Worm (Caenorhabditis elegans): ENCODE measurements around the gene idpp-12.
"Not testable (repeated sequence)": the region's sequence is repeated elsewhere in the genome, so short reads cannot be mapped to it uniquely, and the experiment has no call there.

idpp-12 gene

DNA sequence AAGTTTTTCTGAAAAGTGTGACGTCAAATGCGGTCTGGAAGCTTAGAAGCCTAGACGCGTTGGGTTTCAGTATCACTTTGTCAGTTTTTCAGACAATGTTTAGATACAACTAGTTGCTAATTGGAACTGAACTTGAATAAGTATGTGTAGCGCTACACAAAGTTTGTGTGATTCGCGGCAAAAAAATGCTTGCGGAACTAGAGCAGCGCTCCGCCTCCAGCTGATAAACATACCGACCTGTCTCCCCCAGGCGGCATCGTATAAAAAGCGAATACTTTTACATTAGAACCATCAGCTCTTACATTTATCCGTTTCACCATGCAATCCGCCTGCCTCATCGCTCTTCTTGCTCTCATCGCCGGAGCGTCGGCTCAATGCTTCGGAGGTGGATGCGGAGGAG lies at the start of gene idpp-12:
idpp-12 (plus strand) TSS at position 301 of the 400 bp plus-strand sequence.
- not testable (repeated sequence) for TF ChIP-seq lsy-12 (tag; optimal IDR thresholded peaks at IDR 0.05); jun-1 (tag; optimal IDR thresholded peaks at IDR 0.05); nhr-43 (tag; optimal IDR thresholded peaks at IDR 0.05; ENCODE audit: poor library complexity, severe bottlenecking)

DNA sequence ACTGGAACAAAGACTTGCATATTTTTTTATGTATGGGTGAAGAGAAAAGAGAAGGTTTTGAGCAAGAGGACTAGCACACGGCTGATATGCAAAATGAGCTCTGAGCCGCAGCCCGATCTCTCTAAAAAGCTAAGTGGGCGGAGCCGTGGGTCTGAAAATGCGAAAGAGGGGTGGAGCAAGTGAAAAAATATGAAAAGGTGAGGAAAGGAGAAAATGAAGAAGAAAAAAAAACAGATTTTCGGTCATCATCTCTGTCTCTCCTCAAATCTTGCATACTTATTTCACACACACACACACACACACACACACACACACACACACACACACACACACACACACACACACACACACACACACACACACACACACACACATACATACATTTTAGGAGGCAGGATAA lies 49.3 kb upstream of the idpp-12 start, which contains the start of gene dmd-9:
dmd-9 (minus strand) TSS at position 101 of the 400 bp plus-strand sequence.
- TF ChIP-seq elt-2 (tag; optimal IDR thresholded peaks at IDR 0.05) (no peak), nhr-43 (tag; optimal IDR thresholded peaks at IDR 0.05; ENCODE audit: poor library complexity, severe bottlenecking) (no peak)

DNA sequence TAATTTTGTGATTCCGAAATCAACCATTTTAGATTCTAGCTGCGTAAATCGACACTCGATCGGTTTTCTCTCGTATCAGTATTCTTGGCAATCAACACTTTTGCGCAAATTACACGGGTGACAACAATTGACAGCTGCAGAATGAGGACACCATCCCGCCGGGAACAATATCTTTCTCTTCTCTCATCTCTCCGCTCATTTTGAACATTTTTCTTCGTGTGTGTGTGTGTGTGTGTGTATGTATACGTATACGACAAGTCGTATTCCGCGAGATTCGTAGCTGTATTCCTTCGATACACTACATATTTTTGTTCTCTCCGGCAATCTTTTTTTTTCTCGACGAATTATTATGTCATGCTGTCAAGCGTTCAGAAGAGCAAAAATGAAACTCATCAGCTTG lies 46.9 kb upstream of the idpp-12 start:
- no peak for TF ChIP-seq ztf-11 (tag; optimal IDR thresholded peaks at IDR 0.05)
- peak; percentile 16 for TF ChIP-seq nhr-23 (tag; optimal IDR thresholded peaks at IDR 0.05)
- no peak for TF ChIP-seq eor-1 (tag; optimal IDR thresholded peaks at IDR 0.05)
- TF ChIP-seq nhr-237 (tag; optimal IDR thresholded peaks at IDR 0.05), result no peak

DNA sequence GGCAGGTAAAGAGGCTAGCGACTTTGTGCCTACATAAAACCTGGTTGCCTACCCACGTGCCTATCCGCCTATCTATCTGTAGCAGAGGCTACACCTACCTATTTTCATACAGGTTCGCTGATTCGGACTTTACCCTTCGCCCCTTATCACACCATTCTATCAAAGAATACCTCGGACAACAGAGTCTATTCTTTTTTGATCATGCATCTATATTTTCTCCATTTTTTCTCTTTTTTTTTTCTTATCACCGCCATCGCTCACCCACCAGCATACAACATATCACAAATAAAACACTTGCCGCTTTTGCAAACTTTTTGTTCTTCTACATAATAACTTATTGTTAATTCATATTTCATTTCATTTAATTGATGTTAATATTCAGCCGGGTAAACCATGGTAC lies 45.3 kb upstream of the idpp-12 start, which contains the start of gene T26C12.1:
T26C12.1 (plus strand) TSS at position 383 of the 400 bp plus-strand sequence.
- TF ChIP-seq unc-62 (GFP tag; optimal IDR thresholded peaks at IDR 0.05), result no peak
- TF ChIP-seq elt-2 (tag; optimal IDR thresholded peaks at IDR 0.05), result peak; percentile 78
- peak; percentile 76 for TF ChIP-seq pqm-1 (tag; optimal IDR thresholded peaks at IDR 0.05)

DNA sequence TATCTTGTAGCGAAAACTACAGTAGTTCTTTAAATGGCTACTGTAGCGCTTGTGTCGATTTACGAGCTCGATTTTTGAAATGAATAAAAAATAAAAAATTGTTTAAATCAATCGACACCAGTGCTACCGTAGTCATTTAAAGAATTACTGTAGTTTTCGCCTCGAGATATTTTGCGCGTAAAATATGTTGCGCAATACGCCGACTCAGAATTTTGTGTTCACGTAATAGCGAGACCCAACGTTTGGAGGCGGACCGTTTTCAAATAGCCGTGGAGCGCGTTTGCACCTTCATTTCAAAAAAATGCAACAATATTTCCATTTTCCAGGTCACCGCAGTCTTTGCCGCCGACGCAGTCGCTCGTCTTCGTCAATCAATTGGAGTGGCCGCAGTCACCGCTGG lies 43.6 kb upstream of the idpp-12 start:
- no peak for TF ChIP-seq elt-1 (tag; optimal IDR thresholded peaks at IDR 0.05)
- no peak for TF ChIP-seq lsy-12 (tag; optimal IDR thresholded peaks at IDR 0.05)
- no peak for TF ChIP-seq nhr-23 (tag; optimal IDR thresholded peaks at IDR 0.05)
- TF ChIP-seq nhr-76 (tag; optimal IDR thresholded peaks at IDR 0.05), result no peak
- no peak for TF ChIP-seq ztf-4 (tag; optimal IDR thresholded peaks at IDR 0.05)
- no peak for TF ChIP-seq unc-62 (GFP tag; optimal IDR thresholded peaks at IDR 0.05)
- TF ChIP-seq egl-5 (tag; optimal IDR thresholded peaks at IDR 0.05), result no peak
- no peak for TF ChIP-seq eor-1 (tag; optimal IDR thresholded peaks at IDR 0.05)
- no peak for TF ChIP-seq zag-1 (tag; optimal IDR thresholded peaks at IDR 0.05)
- TF ChIP-seq fkh-2 (tag; optimal IDR thresholded peaks at IDR 0.05), result no peak
- no peak for TF ChIP-seq lin-15B (tag; optimal IDR thresholded peaks at IDR 0.05)
- no peak for TF ChIP-seq fkh-10 (GFP tag; optimal IDR thresholded peaks at IDR 0.05)
- TF ChIP-seq ZK546.5 (tag; optimal IDR thresholded peaks at IDR 0.05), result no peak
- no peak for TF ChIP-seq mml-1 (tag; optimal IDR thresholded peaks at IDR 0.05)
- TF ChIP-seq ceh-28 (tag; optimal IDR thresholded peaks at IDR 0.05), result no peak
- no peak for TF ChIP-seq sea-2 (GFP tag; optimal IDR thresholded peaks at IDR 0.05)

DNA sequence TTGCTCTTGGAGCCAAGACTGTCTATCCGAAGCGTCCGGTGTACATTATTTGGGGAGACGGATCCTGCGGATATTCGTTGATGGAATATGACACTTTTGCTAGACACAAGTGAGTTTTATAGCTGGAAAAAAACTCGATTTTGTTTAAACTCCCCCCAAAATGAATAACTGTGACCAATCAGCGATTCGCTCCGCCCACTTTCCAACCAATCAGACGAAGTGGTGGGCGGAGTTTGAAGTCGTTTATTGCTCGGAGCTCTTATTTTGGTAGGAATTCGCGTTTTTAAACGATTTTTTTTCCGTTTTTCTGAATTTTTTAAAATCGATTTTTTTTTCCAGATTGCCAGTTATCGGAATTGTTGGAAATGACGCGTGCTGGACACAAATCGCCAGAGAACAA lies 42.0 kb upstream of the idpp-12 start:
- TF ChIP-seq nfya-1 (tag; optimal IDR thresholded peaks at IDR 0.05; ENCODE audit: insufficient read depth), result peak; percentile 93
- TF ChIP-seq ceh-16 (tag; optimal IDR thresholded peaks at IDR 0.05), result no peak

DNA sequence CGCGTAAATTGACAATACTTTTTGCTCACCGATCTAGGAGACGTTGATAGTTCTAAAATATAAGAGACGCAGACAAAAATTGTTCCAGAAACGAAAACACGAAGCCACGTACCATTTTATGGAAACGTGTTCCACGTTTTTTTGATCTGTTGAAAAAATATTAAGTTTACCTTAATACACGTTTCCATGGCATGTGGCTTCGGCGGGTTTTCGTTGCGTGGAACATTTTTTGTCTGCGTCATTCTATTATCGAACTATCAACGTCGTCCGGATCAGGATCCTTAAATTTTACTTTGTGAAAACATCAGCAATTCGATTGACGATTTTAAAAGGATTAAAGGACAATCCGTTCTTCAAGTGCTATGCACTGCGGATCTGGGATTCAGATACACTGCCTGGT lies 38.1 kb upstream of the idpp-12 start, which contains the start of gene T26C12.2:
T26C12.2 (minus strand) TSS at position 101 of the 400 bp plus-strand sequence.
- TF ChIP-seq ceh-28 (tag; optimal IDR thresholded peaks at IDR 0.05), result no peak
- no peak for TF ChIP-seq fkh-10 (GFP tag; optimal IDR thresholded peaks at IDR 0.05)
- TF ChIP-seq ZK546.5 (tag; optimal IDR thresholded peaks at IDR 0.05), result no peak
- TF ChIP-seq ztf-11 (tag; optimal IDR thresholded peaks at IDR 0.05), result no peak
- no peak for TF ChIP-seq mdl-1 (tag; optimal IDR thresholded peaks at IDR 0.05)
- no peak for TF ChIP-seq snpc-4 (tag; optimal IDR thresholded peaks at IDR 0.05)
- TF ChIP-seq nhr-67 (tag; optimal IDR thresholded peaks at IDR 0.05), result no peak
- no peak for TF ChIP-seq skn-1 (tag; optimal IDR thresholded peaks at IDR 0.05)
- no peak for TF ChIP-seq lin-39 (tag; optimal IDR thresholded peaks at IDR 0.05)

All from whole organism, L3 larva.